Fruit fly (Drosophila melanogaster) whole organism, adult: ENCODE data around the gene CG7910.

Experiments used
- CG12768 ChIP-seq: fragments of 200-800 bp; sonication (Bioruptor generic); optimal IDR thresholded peaks from 2 replicates; lab custom pipeline; 2017; ENCODE audit warnings: missing biosample characterization, missing genetic modification characterization, mild to moderate bottlenecking, moderate library complexity, missing genetic modification reagents
- CG14711 ChIP-seq: fragments of 200-800 bp; sonication (Bioruptor generic); optimal IDR thresholded peaks from 2 replicates; lab custom pipeline; 2018; ENCODE audit warnings: missing biosample characterization, mild to moderate bottlenecking, missing genetic modification characterization, moderate library complexity
- CG33017 ChIP-seq: fragments of 200-800 bp; sonication (Bioruptor generic); optimal IDR thresholded peaks from 2 replicates; lab custom pipeline; 2018; ENCODE audit warnings: missing biosample characterization, mild to moderate bottlenecking, missing genetic modification characterization, moderate library complexity
- Clk ChIP-seq: fragments of 200-800 bp; sonication (Bioruptor generic); optimal IDR thresholded peaks from 2 replicates; lab custom pipeline; 2017; ENCODE audit warnings: missing biosample characterization, missing genetic modification characterization
- Crg-1 ChIP-seq: fragments of 200-800 bp; sonication (Bioruptor generic); optimal IDR thresholded peaks from 2 replicates; lab custom pipeline; 2016; ENCODE audit warnings: missing biosample characterization, missing genetic modification characterization
- Hr96 ChIP-seq: fragments of 200-800 bp; sonication (Bioruptor generic); optimal IDR thresholded peaks from 2 replicates; lab custom pipeline; 2016; ENCODE audit warnings: missing biosample characterization, missing genetic modification characterization
- Mnt ChIP-seq: fragments of 200-800 bp; sonication (Bioruptor generic); optimal IDR thresholded peaks from 2 replicates; lab custom pipeline; 2016; ENCODE audit warnings: missing biosample characterization, mild to moderate bottlenecking, missing genetic modification characterization
- bab1 ChIP-seq: fragments of 200-800 bp; sonication (Bioruptor generic); optimal IDR thresholded peaks from 3 replicates; lab custom pipeline; 2019; ENCODE audit warnings: missing biosample characterization, mild to moderate bottlenecking, missing genetic modification characterization, moderate library complexity
- cic ChIP-seq: fragments of 200-800 bp; sonication (Bioruptor generic); optimal IDR thresholded peaks from 2 replicates; lab custom pipeline; 2017; ENCODE audit warnings: missing biosample characterization, mild to moderate bottlenecking, missing genetic modification characterization, moderate library complexity
- ovo ChIP-seq: fragments of 200-800 bp; sonication (Bioruptor generic); optimal IDR thresholded peaks from 2 replicates; lab custom pipeline; 2016; ENCODE audit warnings: missing biosample characterization, missing genetic modification characterization

DNA sequence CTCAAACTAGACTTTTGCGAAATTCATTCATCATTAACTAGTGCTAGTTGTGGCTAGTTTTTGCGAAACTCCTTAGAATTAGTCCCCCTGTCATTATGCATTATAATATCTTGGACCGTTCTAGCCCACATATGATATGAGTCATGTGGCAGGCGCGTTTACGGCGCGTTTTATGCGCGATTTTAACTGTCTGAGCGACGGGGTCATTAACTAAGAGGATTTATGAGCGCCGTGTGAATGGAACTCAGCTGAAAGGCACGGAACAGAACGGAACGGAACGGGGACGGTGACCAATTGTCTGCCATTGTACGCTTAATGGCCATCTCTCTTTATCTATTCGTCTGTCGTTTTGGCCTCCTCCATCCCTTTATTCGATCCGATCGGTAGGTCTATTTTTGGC is 31.0 kb downstream of the CG7910 start:
- no peak for TF ChIP-seq CG33017 (tag; lab: Kevin White, UChicago)
- no peak for TF ChIP-seq bab1
- no peak for TF ChIP-seq Mnt
- no peak for TF ChIP-seq Hr96
- no peak for TF ChIP-seq Clk (GFP tag; lab: Kevin White, UChicago)
- TF ChIP-seq CG12768: no peak
- no peak for TF ChIP-seq Crg-1 (GFP tag; lab: Kevin White, UChicago)
- TF ChIP-seq ovo: no peak
- TF ChIP-seq cic (GFP tag; lab: Kevin White, UChicago): no peak
- no peak for TF ChIP-seq CG14711 (tag; lab: Kevin White, UChicago)
